Worm (Caenorhabditis elegans) whole organism, L4 larva: ENCODE results near the gene Y43F8B.23.

Experiments
- ZK546.5 ChIP-seq, 2 experiments: sonication (generic microtip); optimal IDR thresholded peaks; 2 replicates each; lab custom pipeline; 2017; ENCODE audit warnings: missing biosample characterization in 2 of 2, missing genetic modification characterization in 2 of 2
- arid-1 ChIP-seq: fragments of 200-800 bp; sonication (Bioruptor generic); conservative IDR thresholded peaks from 2 replicates; pipeline ENCODE4 v1.3.6; 2022; ENCODE audit warnings: missing genetic modification reagents, missing genetic modification characterization, missing compliant biosample characterization
- attf-4 ChIP-seq: sonication (generic microtip); optimal IDR thresholded peaks from 3 replicates; lab custom pipeline; 2017; ENCODE audit warnings: missing biosample characterization, missing genetic modification characterization
- daf-12 ChIP-seq: fragments of 150-350 bp; optimal IDR thresholded peaks from 2 replicates; lab custom pipeline; 2014; ENCODE audit warnings: missing biosample characterization, missing genetic modification reagents, missing genetic modification characterization
- daf-19 ChIP-seq: fragments of 200-800 bp; sonication (Bioruptor generic); conservative IDR thresholded peaks from 2 replicates; pipeline ENCODE4 v1.3.6; 2022; ENCODE audit warnings: missing genetic modification characterization, missing compliant biosample characterization
- daf-8 ChIP-seq: fragments of 200-800 bp; sonication (Bioruptor generic); IDR thresholded peaks from 2 replicates; pipeline ENCODE4 v1.3.6; 2022; ENCODE audit warnings: missing genetic modification characterization, missing compliant biosample characterization
- dpl-1 ChIP-seq: fragments of 150-350 bp; optimal IDR thresholded peaks from 2 replicates; lab custom pipeline; 2014; ENCODE audit warnings: missing biosample characterization, missing genetic modification reagents, missing genetic modification characterization
- dve-1 ChIP-seq: sonication (generic microtip); optimal IDR thresholded peaks from 2 replicates; lab custom pipeline; 2017; ENCODE audit warnings: antibody characterized with exemption, mild to moderate bottlenecking, missing genetic modification characterization, missing compliant biosample characterization; ENCODE audit not compliant: insufficient read depth
- egl-27 ChIP-seq: sonication (generic microtip); optimal IDR thresholded peaks from 3 replicates; lab custom pipeline; 2017; ENCODE audit warnings: missing biosample characterization, missing genetic modification reagents, missing genetic modification characterization
- egl-43 ChIP-seq: fragments of 200-800 bp; sonication (Bioruptor generic); IDR thresholded peaks from 2 replicates; pipeline ENCODE4 v1.3.6; 2022; ENCODE audit warnings: missing genetic modification reagents, missing genetic modification characterization, missing compliant biosample characterization
- fkh-10 ChIP-seq: fragments of 150-350 bp; optimal IDR thresholded peaks from 2 replicates; lab custom pipeline; 2014; ENCODE audit warnings: missing biosample characterization, missing genetic modification reagents, missing genetic modification characterization
- fos-1 ChIP-seq: fragments of 150-350 bp; optimal IDR thresholded peaks from 2 replicates; lab custom pipeline; 2014; ENCODE audit warnings: missing biosample characterization, missing genetic modification characterization
- hlh-11 ChIP-seq: fragments of 200-800 bp; sonication (Bioruptor generic); optimal IDR thresholded peaks from 2 replicates; lab custom pipeline; 2018; ENCODE audit warnings: mild to moderate bottlenecking, missing genetic modification characterization, missing compliant biosample characterization
- hlh-30 ChIP-seq: sonication (generic microtip); optimal IDR thresholded peaks from 2 replicates; lab custom pipeline; 2017; ENCODE audit warnings: antibody characterized with exemption, mild to moderate bottlenecking, missing genetic modification characterization, missing compliant biosample characterization; ENCODE audit not compliant: insufficient read depth
- lin-13 ChIP-seq: fragments of 150-350 bp; optimal IDR thresholded peaks from 2 replicates; lab custom pipeline; 2014; ENCODE audit warnings: missing biosample characterization, missing genetic modification reagents, missing genetic modification characterization
- lin-15B ChIP-seq: fragments of 150-350 bp; sonication (generic microtip); optimal IDR thresholded peaks from 3 replicates; lab custom pipeline; 2014; ENCODE audit warnings: missing biosample characterization, missing genetic modification characterization
- lin-29 ChIP-seq: fragments of 200-800 bp; sonication (Bioruptor generic); IDR thresholded peaks from 2 replicates; pipeline ENCODE4 v1.3.6; 2022; ENCODE audit warnings: missing genetic modification reagents, missing genetic modification characterization, missing compliant biosample characterization
- madf-9 ChIP-seq: fragments of 200-800 bp; sonication (Bioruptor generic); conservative IDR thresholded peaks from 2 replicates; pipeline ENCODE4 v1.3.6; 2022; ENCODE audit warnings: missing genetic modification reagents, missing genetic modification characterization, missing compliant biosample characterization
- mdl-1 ChIP-seq, 2 experiments: fragments of 150-350 bp in 1 of 2; sonication (generic microtip) in 1 of 2; optimal IDR thresholded peaks; 2 replicates each; lab custom pipeline; 2014 to 2017; ENCODE audit warnings: missing biosample characterization in 2 of 2, missing genetic modification characterization in 2 of 2
- mep-1 ChIP-seq: fragments of 150-350 bp; sonication (generic microtip); optimal IDR thresholded peaks from 3 replicates; lab custom pipeline; 2014; ENCODE audit warnings: missing biosample characterization, missing genetic modification characterization
- mxl-2 ChIP-seq: fragments of 200-800 bp; sonication (Bioruptor generic); conservative IDR thresholded peaks from 2 replicates; pipeline ENCODE4 v1.3.6; 2022; ENCODE audit warnings: missing genetic modification reagents, missing genetic modification characterization, missing compliant biosample characterization
- mxl-3 ChIP-seq: fragments of 200-800 bp; sonication (Bioruptor generic); optimal IDR thresholded peaks from 2 replicates; lab custom pipeline; 2018; ENCODE audit warnings: mild to moderate bottlenecking, missing genetic modification characterization, missing compliant biosample characterization
- nhr-102 ChIP-seq: sonication (generic microtip); optimal IDR thresholded peaks from 2 replicates; lab custom pipeline; 2016; ENCODE audit warnings: mild to moderate bottlenecking, missing genetic modification characterization, moderate library complexity, missing compliant biosample characterization
- nhr-25 ChIP-seq: sonication (generic microtip); optimal IDR thresholded peaks from 2 replicates; lab custom pipeline; 2017; ENCODE audit warnings: missing genetic modification characterization, mild to moderate bottlenecking, missing compliant biosample characterization, antibody characterized with exemption, moderate library complexity, borderline replicate concordance; ENCODE audit not compliant: insufficient read depth
- nhr-42 ChIP-seq: fragments of 200-800 bp; sonication (Bioruptor generic); IDR thresholded peaks from 2 replicates; pipeline ENCODE4 v1.3.6; 2022; ENCODE audit warnings: missing genetic modification characterization, missing compliant biosample characterization
- nhr-76 ChIP-seq: fragments of 150-350 bp; optimal IDR thresholded peaks from 2 replicates; lab custom pipeline; 2014; ENCODE audit warnings: missing biosample characterization, missing genetic modification characterization
- nhr-77 ChIP-seq: fragments of 150-350 bp; optimal IDR thresholded peaks from 2 replicates; lab custom pipeline; 2014; ENCODE audit warnings: missing biosample characterization, missing genetic modification characterization
- php-3 ChIP-seq: fragments of 200-800 bp; sonication (Bioruptor generic); IDR thresholded peaks from 2 replicates; pipeline ENCODE4 v1.3.6; 2022; ENCODE audit warnings: missing genetic modification reagents, missing genetic modification characterization, missing compliant biosample characterization
- rbr-2 ChIP-seq: sonication (generic microtip); optimal IDR thresholded peaks from 2 replicates; lab custom pipeline; 2016; ENCODE audit warnings: missing genotype, missing genetic modification characterization, missing compliant biosample characterization
- saeg-2 ChIP-seq: fragments of 200-800 bp; sonication (Bioruptor generic); IDR thresholded peaks from 2 replicates; pipeline ENCODE4 v1.3.6; 2022; ENCODE audit warnings: missing genetic modification reagents, missing genetic modification characterization, missing compliant biosample characterization
- set-16 ChIP-seq: fragments of 200-800 bp; sonication (Bioruptor generic); IDR thresholded peaks from 2 replicates; pipeline ENCODE4 v1.3.6; 2022; ENCODE audit warnings: missing genetic modification reagents, missing genetic modification characterization, missing compliant biosample characterization
- snpc-4 ChIP-seq: fragments of 150-350 bp; optimal IDR thresholded peaks from 2 replicates; lab custom pipeline; 2014; ENCODE audit warnings: missing biosample characterization, missing genetic modification characterization
- spr-1 ChIP-seq: sonication (generic microtip); optimal IDR thresholded peaks from 2 replicates; lab custom pipeline; 2016; ENCODE audit warnings: mild to moderate bottlenecking, missing genetic modification characterization, missing compliant biosample characterization
- unc-39 ChIP-seq: sonication (generic microtip); optimal IDR thresholded peaks from 2 replicates; lab custom pipeline; 2017; ENCODE audit warnings: missing biosample characterization, missing genetic modification characterization
- unc-62 ChIP-seq, 3 experiments: fragments of 150-350 bp in 1 of 3; sonication (generic microtip); optimal IDR thresholded peaks in 2 of 3; peaks in 1 of 3; 1 replicate in 1 of 3; 2 replicates in 2 of 3; lab custom pipeline; 2014 to 2017; ENCODE audit warnings: missing biosample characterization in 3 of 3, missing genetic modification characterization in 3 of 3, missing genetic modification reagents in 3 of 3, missing genotype in 1 of 3
- zfp-2 ChIP-seq: sonication (generic microtip); optimal IDR thresholded peaks from 2 replicates; lab custom pipeline; 2016; ENCODE audit warnings: mild to moderate bottlenecking, missing genetic modification characterization, missing compliant biosample characterization
- ztf-11 ChIP-seq: fragments of 150-350 bp; optimal IDR thresholded peaks from 2 replicates; lab custom pipeline; 2014; ENCODE audit warnings: missing biosample characterization, missing genetic modification characterization
- ztf-7 ChIP-seq: fragments of 150-350 bp; optimal IDR thresholded peaks from 2 replicates; lab custom pipeline; 2014; ENCODE audit warnings: missing biosample characterization, missing genetic modification characterization

Gene Y43F8B.23

ce11 chrV:19428936-19429335, 38.5 kb downstream of the Y43F8B.23 start:
- no peak for TF ChIP-seq daf-8 (GFP tag; lab: Robert Waterston, UW)
- TF ChIP-seq ZK546.5 (tag; optimal IDR thresholded peaks at IDR 0.05; lab: Kevin White, UChicago) = no peak
- no peak for TF ChIP-seq set-16 (GFP tag; lab: Robert Waterston, UW)
- TF ChIP-seq mep-1 = no peak
- TF ChIP-seq arid-1 (GFP tag; lab: Robert Waterston, UW) = no peak
- no peak for TF ChIP-seq php-3 (GFP tag; lab: Robert Waterston, UW)
- no peak for TF ChIP-seq mdl-1 (tag; optimal IDR thresholded peaks at IDR 0.05; lab: Kevin White, UChicago)
- no peak for TF ChIP-seq nhr-77
- no peak for TF ChIP-seq zfp-2 (tag; lab: Kevin White, UChicago)
- no peak for TF ChIP-seq nhr-102 (tag; lab: Kevin White, UChicago)
- no peak for TF ChIP-seq rbr-2 (tag; lab: Kevin White, UChicago)
- no peak for TF ChIP-seq egl-27 (tag; lab: Kevin White, UChicago)

ce11 chrV:19428097-19428496, 39.4 kb downstream of the Y43F8B.23 start:
- TF ChIP-seq mxl-3 (GFP tag; lab: Kevin White, UChicago) (peak; percentile 19), lin-13 (GFP tag; lab: Kevin White, UChicago) (no peak), daf-8 (GFP tag; lab: Robert Waterston, UW) (no peak), daf-19 (GFP tag; lab: Robert Waterston, UW) (no peak), hlh-11 (tag; lab: Kevin White, UChicago) (peak; percentile 11), mxl-2 (GFP tag; lab: Robert Waterston, UW) (no peak), lin-29 (GFP tag; lab: Robert Waterston, UW) (no peak), unc-39 (no peak), nhr-76 (tag; lab: Kevin White, UChicago) (no peak), saeg-2 (GFP tag; lab: Robert Waterston, UW) (no peak), nhr-25 (no peak), snpc-4 (no peak), ztf-7 (tag; lab: Kevin White, UChicago) (no peak), attf-4 (tag; lab: Kevin White, UChicago) (no peak), dve-1 (tag; lab: Kevin White, UChicago) (no peak), fos-1 (tag; lab: Kevin White, UChicago) (no peak), fkh-10 (GFP tag; lab: Kevin White, UChicago) (no peak), nhr-42 (no peak), ztf-11 (tag; lab: Kevin White, UChicago) (no peak), unc-62 (GFP tag; optimal IDR thresholded peaks at IDR 0.05 in 1 of 2; lab: Kevin White, UChicago) (peak in 1 of 2 experiments; percentile 61), unc-62 (tag; optimal IDR thresholded peaks at IDR 0.05; lab: Kevin White, UChicago) (no peak), hlh-30 (tag; lab: Kevin White, UChicago) (peak; percentile 77)

ce11 chrV:19421131-19421530, 46.3 kb downstream of the Y43F8B.23 start, which contains the start of gene C25F9.2:
Gene C25F9.2 (plus strand): TSS chrV:19421471.
- TF ChIP-seq dpl-1 (GFP tag; lab: Kevin White, UChicago) (no peak), spr-1 (tag; lab: Kevin White, UChicago) (no peak), nhr-102 (tag; lab: Kevin White, UChicago) (no peak), daf-12 (tag; lab: Kevin White, UChicago) (no peak), madf-9 (GFP tag; lab: Robert Waterston, UW) (no peak), mep-1 (no peak), daf-8 (GFP tag; lab: Robert Waterston, UW) (no peak), egl-43 (GFP tag; lab: Robert Waterston, UW) (no peak), lin-15B (tag; lab: Kevin White, UChicago) (no peak)
